Fruit fly (Drosophila melanogaster): ENCODE measurements around the gene Son.

DNA sequence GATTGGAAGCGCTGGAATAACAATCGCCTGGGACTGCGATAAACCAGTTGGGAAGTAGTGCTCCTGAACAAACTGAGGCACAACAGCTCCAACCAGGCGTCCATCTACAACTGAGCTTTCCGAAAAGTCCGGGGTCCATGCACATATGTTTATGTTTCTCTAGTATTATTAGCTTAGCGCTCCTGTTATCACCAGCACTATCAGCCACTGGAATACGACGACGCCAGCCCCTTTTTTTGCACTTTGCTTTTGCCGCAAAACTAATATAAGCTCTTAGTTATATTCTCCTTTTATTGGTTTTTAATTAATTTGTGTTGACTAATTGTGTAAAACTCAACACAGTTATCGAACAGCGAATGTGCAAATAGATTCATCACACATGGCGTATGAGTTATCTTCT is 6.3 kb upstream of the Son start, which contains the start of gene CG9396:
- TF ChIP-seq lola (GFP tag; optimal IDR thresholded peaks at IDR 0.05) (no peak), Vsx2 (GFP tag; optimal IDR thresholded peaks at IDR 0.05; ENCODE audit: partially characterized antibody) (no peak), Dfd (GFP tag; optimal IDR thresholded peaks at IDR 0.05) (no peak)
